Worm (Caenorhabditis elegans): ENCODE results near the gene cyp-35D1.

DNA sequence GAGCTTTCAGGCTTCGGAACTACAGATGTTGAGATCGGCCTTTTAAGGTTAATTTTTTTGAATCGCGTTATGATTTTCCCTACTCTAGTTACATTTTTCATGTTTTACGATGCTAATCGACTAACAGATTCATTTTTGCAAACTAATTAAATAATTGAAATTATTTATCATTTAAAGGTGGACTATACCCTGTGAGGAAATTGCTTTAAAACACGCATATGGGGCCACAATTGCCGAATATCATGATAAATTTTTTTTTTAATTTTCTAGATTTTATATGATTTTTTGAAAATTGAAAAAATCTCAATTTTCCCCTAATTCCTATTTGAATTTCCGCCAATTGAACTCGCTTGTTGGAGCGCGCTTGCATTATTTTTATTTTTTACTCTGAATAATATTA lies 7.0 kb upstream of the cyp-35D1 start, which contains the start of gene fbxa-100:
- TF ChIP-seq ztf-11 (tag; optimal IDR thresholded peaks at IDR 0.05) (no peak), nhr-237 (tag; optimal IDR thresholded peaks at IDR 0.05) (no peak), mbf-1 (tag; optimal IDR thresholded peaks at IDR 0.05) (no peak), lin-39 (tag; optimal IDR thresholded peaks at IDR 0.05) (no peak), unc-62 (GFP tag; optimal IDR thresholded peaks at IDR 0.05) (no peak), R02D3.7 (tag; optimal IDR thresholded peaks at IDR 0.05) (no peak), elt-3 (tag; optimal IDR thresholded peaks at IDR 0.05) (no peak), egl-27 (tag; optimal IDR thresholded peaks at IDR 0.05) (no peak)
